Worm (Caenorhabditis elegans): ENCODE data around the gene pho-10.

DNA sequence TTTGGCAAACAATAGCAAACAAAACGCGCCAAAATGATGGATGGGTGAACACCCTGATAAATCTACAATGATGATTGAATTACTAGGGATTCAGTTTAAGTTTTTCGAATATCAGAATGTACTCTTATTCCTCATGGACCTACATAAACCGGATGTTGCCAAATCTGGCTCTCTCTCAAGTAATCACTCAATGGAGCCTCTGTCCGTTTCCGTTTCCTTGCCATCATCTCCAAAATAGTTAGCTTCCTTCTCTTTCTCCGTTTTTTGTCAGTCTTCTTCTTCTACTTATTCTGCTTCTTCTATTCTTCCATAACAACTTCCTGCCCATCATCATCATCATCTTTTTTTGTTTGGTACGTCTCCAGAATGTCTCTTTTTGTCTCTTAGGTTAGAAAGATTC, 45.0 kb upstream of the pho-10 start:
- no peak for TF ChIP-seq ztf-16 (tag; optimal IDR thresholded peaks at IDR 0.05)
- no peak for TF ChIP-seq fkh-10 (GFP tag; optimal IDR thresholded peaks at IDR 0.05)
- no peak for TF ChIP-seq tbx-2 (tag; optimal IDR thresholded peaks at IDR 0.05)
- no peak for TF ChIP-seq zip-5 (tag; optimal IDR thresholded peaks at IDR 0.05)
- no peak for TF ChIP-seq lim-6 (tag; optimal IDR thresholded peaks at IDR 0.05)
- TF ChIP-seq pha-4 (tag; optimal IDR thresholded peaks at IDR 0.05): no peak
- no peak for TF ChIP-seq ceh-31 (tag; optimal IDR thresholded peaks at IDR 0.05)
- no peak for TF ChIP-seq rnt-1 (tag; optimal IDR thresholded peaks at IDR 0.05)
- TF ChIP-seq unc-55 (GFP tag; optimal IDR thresholded peaks at IDR 0.05): no peak
- TF ChIP-seq dve-1 (tag; optimal IDR thresholded peaks at IDR 0.05): no peak
- TF ChIP-seq ceh-24 (tag; optimal IDR thresholded peaks at IDR 0.05): no peak
- TF ChIP-seq ama-1 (optimal IDR thresholded peaks at IDR 0.05): no peak
- no peak for TF ChIP-seq unc-42 (tag; optimal IDR thresholded peaks at IDR 0.05)
